Worm (Caenorhabditis elegans): ENCODE data around the gene fbxa-156.
"Not testable (repeated sequence)": the region's sequence is repeated elsewhere in the genome, so short reads cannot be mapped to it uniquely, and the experiment has no call there.

The fbxa-156 gene

ce11 chrV:17865309-17865708 is 31.3 kb downstream of the fbxa-156 start, which contains the start of gene Y59A8A.8:
Gene Y59A8A.8, plus strand, starts transcription at chrV:17865609.
- TF ChIP-seq mxl-3 (GFP tag; optimal IDR thresholded peaks at IDR 0.05); fkh-10 (GFP tag; optimal IDR thresholded peaks at IDR 0.05); php-3 (GFP tag; IDR thresholded peaks at IDR 0.05): not testable (repeated sequence)

DNA sequence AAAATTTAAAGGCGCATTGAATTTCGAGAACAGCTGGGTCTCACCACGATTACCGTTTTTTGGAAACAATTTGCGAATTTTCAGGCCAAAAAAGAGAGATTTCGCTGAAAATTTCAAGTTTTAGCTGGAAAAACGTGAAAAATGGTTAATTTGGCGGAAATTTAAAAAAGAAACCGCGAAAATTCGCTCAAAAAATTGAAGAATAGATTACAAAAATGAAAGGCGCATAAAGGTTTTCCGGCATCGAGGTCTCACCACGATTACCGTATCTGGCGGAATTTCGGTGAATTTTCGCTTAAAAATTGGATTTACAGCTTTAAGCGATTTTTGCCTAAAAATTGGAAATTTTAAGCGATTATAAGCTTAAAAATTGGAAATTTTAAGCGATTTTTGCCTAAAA is 37.1 kb downstream of the fbxa-156 start:
- TF ChIP-seq daf-16 (GFP tag; optimal IDR thresholded peaks at IDR 0.05) (no peak), daf-16 (tag; optimal IDR thresholded peaks at IDR 0.05) (no peak), F49E8.2 (tag; optimal IDR thresholded peaks at IDR 0.05; ENCODE audit: borderline replicate concordance) (peak; percentile 31), hmg-1.1 (GFP tag; IDR thresholded peaks at IDR 0.05) (no peak), hlh-30 (tag; optimal IDR thresholded peaks at IDR 0.05; ENCODE audit: insufficient read depth) (no peak), gei-8 (GFP tag; optimal IDR thresholded peaks at IDR 0.05) (no peak), snpc-1.2 (GFP tag; IDR thresholded peaks at IDR 0.05) (no peak)

- TF ChIP-seq nhr-41 (GFP tag; IDR thresholded peaks at IDR 0.05): no peak
- no peak for TF ChIP-seq daf-19 (GFP tag; conservative IDR thresholded peaks at IDR 0.05)
- TF ChIP-seq lir-3 (tag; optimal IDR thresholded peaks at IDR 0.05): no peak
- TF ChIP-seq jun-1 (tag; optimal IDR thresholded peaks at IDR 0.05): no peak
Measured at ce11 chrV:17859065-17859464, 37.5 kb downstream of the fbxa-156 start.

- TF ChIP-seq dpl-1 (GFP tag; optimal IDR thresholded peaks at IDR 0.05) (peak; percentile 66), snpc-4 (tag; optimal IDR thresholded peaks at IDR 0.05) (peak; percentile 20), mep-1 (tag; optimal IDR thresholded peaks at IDR 0.05) (peak; percentile 89), egl-27 (tag; optimal IDR thresholded peaks at IDR 0.05) (no peak), attf-4 (tag; optimal IDR thresholded peaks at IDR 0.05) (no peak), saeg-2 (GFP tag; IDR thresholded peaks at IDR 0.05) (no peak), F37D6.2 (tag; optimal IDR thresholded peaks at IDR 0.05) (peak; percentile 52), sdz-12 (GFP tag; optimal IDR thresholded peaks at IDR 0.05) (no peak), dmd-9 (GFP tag; IDR thresholded peaks at IDR 0.05) (0 out of 2 replicates have a peak, but pooled peaks have one; percentile 47), unc-62 (GFP tag; optimal IDR thresholded peaks at IDR 0.05 in 1 of 2) (peak in 1 of 2 experiments; percentile 99), unc-62 (tag; optimal IDR thresholded peaks at IDR 0.05) (no peak), gei-8 (GFP tag; optimal IDR thresholded peaks at IDR 0.05) (no peak), ces-1 (GFP tag; optimal IDR thresholded peaks at IDR 0.05) (peak; percentile 56), cey-2 (tag; optimal IDR thresholded peaks at IDR 0.05; ENCODE audit: borderline replicate concordance, insufficient read depth) (no peak), rbr-2 (tag; optimal IDR thresholded peaks at IDR 0.05) (peak; percentile 87), ceh-44 (GFP tag; IDR thresholded peaks at IDR 0.05) (0 out of 2 replicates have a peak, but pooled peaks have one; percentile 49), lin-38 (GFP tag; IDR thresholded peaks at IDR 0.05) (peak; percentile 82), ama-1 (optimal IDR thresholded peaks at IDR 0.05) (no peak), zip-11 (GFP tag; IDR thresholded peaks at IDR 0.05) (no peak), nhr-237 (tag; optimal IDR thresholded peaks at IDR 0.05) (no peak), zfp-2 (tag; optimal IDR thresholded peaks at IDR 0.05) (peak; percentile 41), nhr-10 (tag; optimal IDR thresholded peaks at IDR 0.05) (peak; percentile 42), nhr-76 (tag; optimal IDR thresholded peaks at IDR 0.05) (no peak), lin-29 (GFP tag; IDR thresholded peaks at IDR 0.05) (no peak), mxl-2 (GFP tag; conservative IDR thresholded peaks at IDR 0.05) (no peak), ztf-7 (tag; optimal IDR thresholded peaks at IDR 0.05) (peak; percentile 52), hmg-1.1 (GFP tag; IDR thresholded peaks at IDR 0.05) (peak; percentile 97), F10B5.3 (tag; optimal IDR thresholded peaks at IDR 0.05) (no peak), F49E8.2 (tag; optimal IDR thresholded peaks at IDR 0.05; ENCODE audit: borderline replicate concordance) (no peak), dmd-8 (GFP tag; IDR thresholded peaks at IDR 0.05) (no peak), ceh-28 (tag; optimal IDR thresholded peaks at IDR 0.05) (no peak), nhr-28 (tag; optimal IDR thresholded peaks at IDR 0.05) (peak; percentile 79), ceh-32 (tag; optimal IDR thresholded peaks at IDR 0.05; ENCODE audit: poor library complexity) (no peak), jun-1 (tag; optimal IDR thresholded peaks at IDR 0.05) (peak; percentile 42), R02D3.7 (tag; optimal IDR thresholded peaks at IDR 0.05) (no peak), ceh-82 (tag; optimal IDR thresholded peaks at IDR 0.05) (no peak), zag-1 (tag; optimal IDR thresholded peaks at IDR 0.05) (peak; percentile 10)
Measured at ce11 chrV:17857901-17858300, 38.7 kb downstream of the fbxa-156 start.

Data from whole organism, L4 larva.